Worm (Caenorhabditis elegans) whole organism, young adult: Measurements from ENCODE around the gene ZK353.3.

Experiments
- F33H1.4 ChIP-seq: fragments of 200-800 bp; sonication (Bioruptor generic); IDR thresholded peaks from 2 replicates; pipeline ENCODE4 v1.3.6; 2022; ENCODE audit warnings: missing genetic modification reagents, missing genetic modification characterization, missing compliant biosample characterization
- ceh-91 ChIP-seq: fragments of 200-800 bp; sonication (Bioruptor generic); IDR thresholded peaks from 2 replicates; pipeline ENCODE4 v1.3.6; 2022; ENCODE audit warnings: missing genetic modification reagents, missing genetic modification characterization, missing compliant biosample characterization
- ekl-4 ChIP-seq: fragments of 200-800 bp; sonication (Bioruptor generic); IDR thresholded peaks from 2 replicates; pipeline ENCODE4 v1.3.6; 2022; ENCODE audit warnings: missing genetic modification reagents, missing genetic modification characterization, missing compliant biosample characterization
- lsy-27 ChIP-seq: sonication (generic microtip); optimal IDR thresholded peaks from 2 replicates; lab custom pipeline; 2017; ENCODE audit warnings: missing genetic modification characterization, mild to moderate bottlenecking, missing compliant biosample characterization, antibody characterized with exemption, missing genotype, borderline replicate concordance; ENCODE audit not compliant: insufficient read depth
- sea-2 ChIP-seq: fragments of 200-800 bp; sonication (Bioruptor generic); IDR thresholded peaks from 2 replicates; pipeline ENCODE4 v1.3.6; 2022; ENCODE audit warnings: missing genetic modification characterization, missing compliant biosample characterization
- snpc-3.4 ChIP-seq: sonication (generic microtip); optimal IDR thresholded peaks from 2 replicates; lab custom pipeline; 2017; ENCODE audit warnings: missing genetic modification characterization, mild to moderate bottlenecking, missing compliant biosample characterization, antibody characterized with exemption, moderate library complexity, missing genotype, missing genetic modification reagents
- zim-3 ChIP-seq: sonication (generic microtip); optimal IDR thresholded peaks from 2 replicates; lab custom pipeline; 2017; ENCODE audit warnings: mild to moderate bottlenecking, missing genetic modification characterization, moderate library complexity, missing compliant biosample characterization

DNA sequence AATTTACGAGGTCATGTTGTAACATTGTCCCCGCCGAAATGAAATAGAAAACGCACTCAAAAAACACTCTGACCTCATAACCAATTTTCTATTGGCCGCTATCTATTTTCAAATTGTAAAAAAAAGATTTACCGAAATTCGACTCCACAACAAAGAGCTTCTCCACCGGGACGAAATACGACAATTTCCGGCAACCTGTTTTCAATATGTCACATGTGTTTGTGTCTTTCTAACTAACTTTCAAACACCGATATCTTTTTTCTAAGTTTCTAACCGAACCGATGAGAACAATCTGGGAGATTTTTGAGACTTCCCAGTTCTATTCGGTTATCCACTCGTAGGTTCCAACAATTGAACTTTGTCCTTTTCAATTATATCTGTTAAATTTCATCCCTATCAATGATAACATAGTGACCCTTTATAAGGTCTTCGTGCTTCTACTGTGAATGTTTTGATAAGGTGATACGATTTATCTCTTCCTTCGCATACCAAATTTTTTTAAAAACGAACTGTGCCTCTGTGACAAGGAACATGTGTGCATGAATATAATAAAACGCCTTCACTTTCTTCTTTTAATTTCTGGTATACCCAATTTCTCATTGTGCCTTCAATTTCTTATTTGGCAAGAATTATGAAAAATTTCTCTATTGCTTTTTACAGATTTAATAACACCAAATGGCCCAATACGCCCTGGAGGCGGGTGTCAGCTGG is 24.0 kb upstream of the ZK353.3 start, which contains the start of gene lmbr-1:
- TF ChIP-seq ceh-91 (GFP tag; lab: Robert Waterston, UW) (no peak), ekl-4 (GFP tag; lab: Robert Waterston, UW) (no peak; the same call in 1 of the 2 replicates), F33H1.4 (GFP tag; lab: Robert Waterston, UW) (no peak), zim-3 (no peak), sea-2 (no peak), snpc-3.4 (tag; lab: Kevin White, UChicago) (no peak), lsy-27 (tag; lab: Kevin White, UChicago) (no peak)
